Worm (Caenorhabditis elegans) whole organism, early embryonic: ENCODE measurements around the gene rfk-1.

Experiments used
- ama-1 ChIP-seq: fragments of 150-350 bp; optimal IDR thresholded peaks from 2 replicates; lab custom pipeline; 2014
- ceh-36 ChIP-seq: sonication (generic microtip); optimal IDR thresholded peaks from 2 replicates; lab custom pipeline; 2016; ENCODE audit warnings: missing genetic modification characterization, inconsistent platforms, missing compliant biosample characterization
- tbx-37 ChIP-seq: fragments of 200-800 bp; sonication (Bioruptor generic); conservative IDR thresholded peaks from 2 replicates; pipeline ENCODE4 v1.3.6; 2022; ENCODE audit warnings: missing genetic modification reagents, missing genetic modification characterization, missing compliant biosample characterization

- TF ChIP-seq ama-1 (no peak), ceh-36 (tag; lab: Kevin White, UChicago) (no peak), tbx-37 (GFP tag; lab: Robert Waterston, UW) (no peak)
Measured at ce11 chrIV:10374601-10375000, 34.7 kb downstream of the rfk-1 start, which contains the start of gene mask-1.
